Worm (Caenorhabditis elegans) whole organism, L1 larva: Measurements from ENCODE around the gene sms-5.
"Not testable (repeated sequence)": the region's sequence is repeated elsewhere in the genome, so short reads cannot be mapped to it uniquely, and the experiment has no call there.

ENCODE experiments used
- C04F5.9 ChIP-seq: sonication (generic microtip); optimal IDR thresholded peaks from 2 replicates; lab custom pipeline; 2016; ENCODE audit warnings: missing genetic modification characterization, missing compliant biosample characterization
- F16B12.6 ChIP-seq: fragments of 150-350 bp; optimal IDR thresholded peaks from 2 replicates; lab custom pipeline; 2014; ENCODE audit warnings: missing biosample characterization, missing genetic modification characterization
- Y116A8C.19 ChIP-seq: sonication (generic microtip); optimal IDR thresholded peaks from 2 replicates; lab custom pipeline; 2016; ENCODE audit warnings: missing compliant biosample characterization, missing genetic modification characterization, borderline replicate concordance
- ama-1 ChIP-seq: fragments of 150-350 bp; optimal IDR thresholded peaks from 2 replicates; lab custom pipeline; 2014
- blmp-1 ChIP-seq: fragments of 150-350 bp; optimal IDR thresholded peaks from 2 replicates; lab custom pipeline; 2014; ENCODE audit warnings: missing biosample characterization, missing genetic modification characterization
- ceh-90 ChIP-seq: sonication (generic microtip); optimal IDR thresholded peaks from 2 replicates; lab custom pipeline; 2016; ENCODE audit warnings: missing genetic modification characterization, missing compliant biosample characterization
- ces-1 ChIP-seq: fragments of 150-350 bp; optimal IDR thresholded peaks from 2 replicates; lab custom pipeline; 2014; ENCODE audit warnings: missing biosample characterization, missing genetic modification reagents, missing genetic modification characterization
- efl-1 ChIP-seq, 4 experiments: fragments of 150-350 bp; optimal IDR thresholded peaks in 3 of 4; peaks in 1 of 4; 1 replicate in 1 of 4; 2 replicates in 3 of 4; lab custom pipeline; 2014; ENCODE audit warnings: missing biosample characterization in 2 of 4, missing genetic modification characterization in 2 of 4, missing genetic modification reagents in 2 of 4
- efl-3 ChIP-seq: fragments of 200-800 bp; sonication (Bioruptor generic); optimal IDR thresholded peaks from 2 replicates; lab custom pipeline; 2018; ENCODE audit warnings: mild to moderate bottlenecking, missing genetic modification characterization, missing compliant biosample characterization
- egl-13 ChIP-seq: sonication (generic microtip); optimal IDR thresholded peaks from 2 replicates; lab custom pipeline; 2016; ENCODE audit warnings: missing genotype, missing genetic modification reagents, missing genetic modification characterization, missing compliant biosample characterization
- egl-27 ChIP-seq, 2 experiments: fragments of 150-350 bp in 1 of 2; sonication (generic microtip); optimal IDR thresholded peaks; 3 replicates each; lab custom pipeline; 2017 to 2018; ENCODE audit warnings: missing biosample characterization in 2 of 2, missing genetic modification characterization in 2 of 2, missing genetic modification reagents in 2 of 2
- elt-3 ChIP-seq, 6 experiments: fragments of 150-350 bp in 1 of 6; sonication (generic microtip); optimal IDR thresholded peaks; 2 replicates each; lab custom pipeline; 2017 to 2018; ENCODE audit warnings: missing biosample characterization in 6 of 6, missing genetic modification characterization in 6 of 6, inconsistent platforms in 1 of 6
- fkh-8 ChIP-seq: sonication (generic microtip); optimal IDR thresholded peaks from 2 replicates; lab custom pipeline; 2016; ENCODE audit warnings: mild to moderate bottlenecking, missing genetic modification characterization, missing compliant biosample characterization
- hlh-4 ChIP-seq: sonication (generic microtip); optimal IDR thresholded peaks from 2 replicates; lab custom pipeline; 2016; ENCODE audit warnings: mild to moderate bottlenecking, missing genetic modification characterization, missing compliant biosample characterization
- isw-1 ChIP-seq: fragments of 200-800 bp; sonication (Bioruptor generic); IDR thresholded peaks from 2 replicates; pipeline ENCODE4 v1.3.6; 2022; ENCODE audit warnings: missing genetic modification characterization, missing compliant biosample characterization
- lin-13 ChIP-seq: fragments of 150-350 bp; optimal IDR thresholded peaks from 2 replicates; lab custom pipeline; 2014; ENCODE audit warnings: missing biosample characterization, missing genetic modification reagents, missing genetic modification characterization
- lir-3 ChIP-seq: sonication (generic microtip); optimal IDR thresholded peaks from 2 replicates; lab custom pipeline; 2016; ENCODE audit warnings: mild to moderate bottlenecking, missing genetic modification characterization, moderate library complexity, missing compliant biosample characterization; ENCODE audit not compliant: poor library complexity
- lsy-2 ChIP-seq, 2 experiments: fragments of 150-350 bp; optimal IDR thresholded peaks; 2 replicates each; lab custom pipeline; 2014; ENCODE audit warnings: missing biosample characterization in 2 of 2, missing genetic modification characterization in 2 of 2
- mef-2 ChIP-seq: fragments of 150-350 bp; optimal IDR thresholded peaks from 2 replicates; lab custom pipeline; 2014; ENCODE audit warnings: missing biosample characterization, missing genetic modification characterization
- nhr-11 ChIP-seq: fragments of 150-350 bp; optimal IDR thresholded peaks from 2 replicates; lab custom pipeline; 2014; ENCODE audit warnings: missing biosample characterization, missing genetic modification characterization
- nhr-20 ChIP-seq: sonication (generic microtip); optimal IDR thresholded peaks from 2 replicates; lab custom pipeline; 2016; ENCODE audit warnings: mild to moderate bottlenecking, missing genetic modification characterization, missing compliant biosample characterization
- nhr-237 ChIP-seq: fragments of 150-350 bp; optimal IDR thresholded peaks from 2 replicates; lab custom pipeline; 2014; ENCODE audit warnings: missing biosample characterization, missing genetic modification characterization
- nhr-47 ChIP-seq: sonication (generic microtip); optimal IDR thresholded peaks from 2 replicates; lab custom pipeline; 2016; ENCODE audit warnings: mild to moderate bottlenecking, missing genetic modification characterization, moderate library complexity, missing compliant biosample characterization
- nhr-71 ChIP-seq: sonication (generic microtip); optimal IDR thresholded peaks from 2 replicates; lab custom pipeline; 2016; ENCODE audit warnings: mild to moderate bottlenecking, missing genetic modification characterization, moderate library complexity, missing compliant biosample characterization
- nhr-76 ChIP-seq: sonication (generic microtip); optimal IDR thresholded peaks from 2 replicates; lab custom pipeline; 2017; ENCODE audit warnings: missing biosample characterization, missing genetic modification characterization
- nhr-77 ChIP-seq: fragments of 150-350 bp; optimal IDR thresholded peaks from 2 replicates; lab custom pipeline; 2014; ENCODE audit warnings: missing biosample characterization, missing genetic modification characterization
- nhr-85 ChIP-seq: sonication (generic microtip); peaks from one replicate; lab custom pipeline; 2016; ENCODE audit warnings: missing genetic modification characterization, inconsistent platforms, missing compliant biosample characterization
- pax-3 ChIP-seq: fragments of 200-800 bp; sonication (Bioruptor generic); optimal IDR thresholded peaks from 2 replicates; lab custom pipeline; 2018; ENCODE audit warnings: mild to moderate bottlenecking, missing genetic modification characterization, moderate library complexity, missing compliant biosample characterization
- pqm-1 ChIP-seq: sonication (generic microtip); optimal IDR thresholded peaks from 3 replicates; lab custom pipeline; 2017; ENCODE audit warnings: missing biosample characterization, missing genetic modification characterization
- rnt-1 ChIP-seq: sonication (generic microtip); optimal IDR thresholded peaks from 2 replicates; lab custom pipeline; 2016; ENCODE audit warnings: mild to moderate bottlenecking, missing genetic modification characterization, moderate library complexity, missing compliant biosample characterization
- sox-4 ChIP-seq: sonication (generic microtip); optimal IDR thresholded peaks from 2 replicates; lab custom pipeline; 2016; ENCODE audit warnings: missing genetic modification characterization, missing compliant biosample characterization
- sptf-1 ChIP-seq: fragments of 150-350 bp; optimal IDR thresholded peaks from 2 replicates; lab custom pipeline; 2014; ENCODE audit warnings: missing biosample characterization, missing genetic modification characterization
- swsn-7 ChIP-seq: sonication (generic microtip); optimal IDR thresholded peaks from 2 replicates; lab custom pipeline; 2016; ENCODE audit warnings: missing genetic modification characterization, missing compliant biosample characterization
- tbx-2 ChIP-seq: sonication (generic microtip); optimal IDR thresholded peaks from 2 replicates; lab custom pipeline; 2016; ENCODE audit warnings: missing genetic modification characterization, missing compliant biosample characterization
- unc-86 ChIP-seq: sonication (generic microtip); optimal IDR thresholded peaks from 2 replicates; lab custom pipeline; 2016; ENCODE audit warnings: missing genetic modification characterization, missing compliant biosample characterization
- vab-15 ChIP-seq: sonication (generic microtip); optimal IDR thresholded peaks from 2 replicates; lab custom pipeline; 2017; ENCODE audit warnings: missing genotype, mild to moderate bottlenecking, missing genetic modification characterization, missing compliant biosample characterization
- xbp-1 ChIP-seq: sonication (generic microtip); optimal IDR thresholded peaks from 2 replicates; lab custom pipeline; 2016; ENCODE audit warnings: missing genetic modification characterization, missing compliant biosample characterization
- zag-1 ChIP-seq: fragments of 150-350 bp; optimal IDR thresholded peaks from 2 replicates; lab custom pipeline; 2014; ENCODE audit warnings: missing biosample characterization, missing genetic modification characterization
- ztf-11 ChIP-seq, 2 experiments: sonication (generic microtip); optimal IDR thresholded peaks; 2 replicates each; lab custom pipeline; 2016 to 2017; ENCODE audit warnings: missing genetic modification characterization in 2 of 2, missing biosample characterization in 1 of 2, missing compliant biosample characterization in 1 of 2
- ztf-4 ChIP-seq: fragments of 150-350 bp; optimal IDR thresholded peaks from 2 replicates; lab custom pipeline; 2014; ENCODE audit warnings: missing biosample characterization, missing genetic modification characterization

The sms-5 gene

DNA sequence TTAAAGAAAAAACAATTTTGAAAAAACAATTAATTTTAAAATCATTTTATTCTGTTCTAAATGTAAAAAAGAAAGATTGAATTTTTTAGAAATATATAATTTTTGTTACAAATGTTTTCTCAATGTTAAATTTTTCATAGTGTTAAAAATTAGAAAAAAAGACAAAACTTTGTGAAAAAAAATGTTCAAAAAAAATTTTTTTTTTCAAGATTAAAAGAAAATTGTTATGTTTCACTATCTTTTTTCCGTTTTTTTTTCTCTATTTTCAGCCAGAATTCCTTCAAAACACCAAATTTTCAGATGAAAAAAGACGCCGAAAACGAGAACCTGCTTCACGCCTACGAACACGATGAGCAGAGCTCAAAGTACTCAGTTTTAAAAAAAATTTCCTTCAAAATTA, at the start of gene sms-5:
Gene sms-5, plus strand, starts transcription at position 301 of the 400 bp plus-strand sequence.
- TF ChIP-seq unc-86 (tag; lab: Kevin White, UChicago) (no peak), nhr-47 (tag; lab: Kevin White, UChicago) (no peak), lir-3 (tag; lab: Kevin White, UChicago) (no peak)

DNA sequence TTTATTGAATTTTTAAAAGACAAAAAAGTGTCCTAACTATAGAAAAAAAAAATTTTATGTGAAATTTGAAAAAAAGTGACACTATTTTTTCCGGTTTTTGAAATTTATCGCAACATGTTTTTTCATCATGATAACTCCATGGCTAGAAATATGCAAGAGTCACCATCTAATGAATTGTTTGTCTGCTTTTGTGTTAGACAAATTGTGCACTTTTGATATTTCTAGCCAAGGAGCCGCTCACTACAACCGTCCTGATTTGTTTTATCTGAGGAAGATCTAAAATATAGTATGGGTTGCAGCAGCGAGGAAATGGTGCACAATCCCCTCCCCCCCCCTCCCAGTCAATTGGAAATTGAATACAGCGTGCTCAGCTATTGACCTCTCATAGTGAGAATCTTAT, 40.6 kb upstream of the sms-5 start, which contains the start of gene W10D9.1:
Gene W10D9.1, plus strand, starts transcription at position 301 of the 400 bp plus-strand sequence.
- not testable (repeated sequence) for TF ChIP-seq F16B12.6 (tag; lab: Kevin White, UChicago); xbp-1 (tag; lab: Kevin White, UChicago); efl-3 (GFP tag; lab: Kevin White, UChicago)

DNA sequence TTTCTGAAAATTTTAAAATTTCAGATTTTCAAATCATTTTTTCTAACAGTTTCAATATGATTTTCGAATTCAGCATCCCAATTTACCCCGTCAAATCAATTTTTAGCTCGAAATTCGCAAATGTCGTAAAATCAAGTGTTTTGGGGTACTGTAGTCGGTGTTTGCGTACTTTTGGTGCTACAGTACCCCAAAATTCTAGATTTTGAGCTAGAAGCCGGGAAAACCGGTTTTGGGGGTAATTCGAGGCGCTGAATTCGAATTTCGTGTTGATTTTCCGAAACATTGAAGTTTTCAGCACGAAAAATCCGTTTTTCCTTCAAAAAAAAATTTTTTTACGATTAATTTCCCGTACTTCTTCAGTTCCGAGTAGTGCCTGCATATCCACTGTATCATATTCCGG, 38.9 kb upstream of the sms-5 start:
- TF ChIP-seq nhr-85 (tag; lab: Kevin White, UChicago), result no peak
- TF ChIP-seq lsy-2 (tag; optimal IDR thresholded peaks at IDR 0.05; lab: Kevin White, UChicago), result peak; percentile 65 to 83
- peak; percentile 52 for TF ChIP-seq lin-13 (GFP tag; lab: Kevin White, UChicago)

DNA sequence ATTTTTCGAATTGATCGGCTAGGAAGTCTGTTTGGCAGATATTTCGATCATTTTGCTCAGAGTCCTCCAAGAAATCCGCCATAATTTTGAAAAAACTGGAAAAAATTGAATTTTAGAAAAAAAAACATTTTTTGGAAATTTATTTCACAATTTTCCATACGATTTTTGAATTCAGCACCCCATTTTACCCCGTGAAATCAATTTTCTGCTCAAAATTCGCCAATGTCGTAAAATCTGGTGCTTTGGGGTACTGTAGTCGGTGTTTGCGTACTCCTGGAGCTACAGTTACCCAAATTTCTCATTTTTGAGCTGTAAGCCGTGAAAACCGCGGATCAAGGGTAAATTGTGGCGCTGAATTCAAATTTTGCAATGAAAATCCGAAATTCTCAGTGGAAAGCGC, 37.4 kb upstream of the sms-5 start, which contains the start of gene gvd-1:
Gene gvd-1, minus strand, starts transcription at position 101 of the 400 bp plus-strand sequence.
- TF ChIP-seq pax-3 (tag; lab: Kevin White, UChicago) (no peak), elt-3 (tag; optimal IDR thresholded peaks at IDR 0.05; lab: Kevin White, UChicago) (no peak), ztf-11 (tag; optimal IDR thresholded peaks at IDR 0.05; lab: Kevin White, UChicago) (no peak), sptf-1 (tag; lab: Kevin White, UChicago) (no peak), fkh-8 (no peak), pqm-1 (tag; lab: Kevin White, UChicago) (no peak), isw-1 (no peak), swsn-7 (tag; lab: Kevin White, UChicago) (no peak), lsy-2 (tag; optimal IDR thresholded peaks at IDR 0.05; lab: Kevin White, UChicago) (peak in 1 of 2 experiments; percentile 10), nhr-11 (tag; lab: Kevin White, UChicago) (no peak), mef-2 (tag; lab: Kevin White, UChicago) (no peak), tbx-2 (tag; lab: Kevin White, UChicago) (no peak), hlh-4 (tag; lab: Kevin White, UChicago) (no peak), nhr-85 (tag; lab: Kevin White, UChicago) (peak; percentile 63)

DNA sequence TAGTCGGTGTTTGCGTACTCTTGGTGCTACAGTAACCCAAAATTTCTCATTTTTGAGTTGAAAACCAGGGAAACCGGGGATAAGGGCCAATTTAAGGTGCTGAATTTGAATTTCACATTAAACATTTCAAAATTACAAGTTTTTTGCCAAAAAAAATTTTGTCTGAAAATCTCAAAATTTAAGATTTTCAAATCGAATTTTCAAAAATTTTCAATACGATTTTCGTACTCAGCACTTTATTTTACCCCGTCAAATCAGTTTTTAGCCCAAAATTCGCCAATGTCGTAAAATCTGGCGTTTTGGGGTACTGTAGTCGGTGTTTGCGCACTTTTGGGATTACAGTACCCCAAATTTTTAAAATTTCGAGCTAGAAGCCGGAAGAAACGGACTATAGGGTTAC, 34.4 kb upstream of the sms-5 start, which contains the start of gene W10D9.3:
Gene W10D9.3, minus strand, starts transcription at position 101 of the 400 bp plus-strand sequence.
- TF ChIP-seq egl-27 (tag; optimal IDR thresholded peaks at IDR 0.05; lab: Kevin White, UChicago) (no peak), lir-3 (tag; lab: Kevin White, UChicago) (no peak), ces-1 (GFP tag; lab: Kevin White, UChicago) (no peak), isw-1 (no peak), nhr-71 (tag; lab: Kevin White, UChicago) (no peak), nhr-76 (tag; lab: Kevin White, UChicago) (no peak), efl-3 (GFP tag; lab: Kevin White, UChicago) (no peak), egl-13 (tag; lab: Kevin White, UChicago) (no peak)
- TF ChIP-seq, all 84 proteins: peak for 0

DNA sequence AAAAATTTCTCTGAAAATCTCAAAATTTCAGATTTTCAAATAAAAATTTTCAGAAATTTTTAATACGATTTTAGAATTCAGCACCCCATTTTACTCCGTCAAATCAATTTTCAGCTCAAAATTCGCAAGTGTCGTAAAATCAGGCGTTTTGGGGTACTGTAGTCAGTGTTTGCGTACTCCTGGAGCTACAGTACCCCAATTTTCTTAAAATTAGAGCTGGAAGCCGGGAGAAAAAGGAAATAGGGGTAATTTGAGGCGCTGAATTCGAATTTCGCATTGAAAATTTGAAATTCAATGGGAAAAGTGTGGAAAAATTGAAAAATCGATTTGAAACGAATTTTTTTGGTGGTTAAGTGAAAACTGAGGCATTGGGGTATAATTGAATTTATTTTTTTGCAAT, 33.9 kb upstream of the sms-5 start:
- TF ChIP-seq lsy-2 (tag; optimal IDR thresholded peaks at IDR 0.05; lab: Kevin White, UChicago) (peak; percentile 21 to 69), efl-1 (optimal IDR thresholded peaks at IDR 0.05; lab: Kevin White, UChicago) (no peak), efl-1 (GFP tag; optimal IDR thresholded peaks at IDR 0.05 in 1 of 2; lab: Kevin White, UChicago) (peak in 1 of 2 experiments; percentile 65), nhr-47 (tag; lab: Kevin White, UChicago) (no peak)

DNA sequence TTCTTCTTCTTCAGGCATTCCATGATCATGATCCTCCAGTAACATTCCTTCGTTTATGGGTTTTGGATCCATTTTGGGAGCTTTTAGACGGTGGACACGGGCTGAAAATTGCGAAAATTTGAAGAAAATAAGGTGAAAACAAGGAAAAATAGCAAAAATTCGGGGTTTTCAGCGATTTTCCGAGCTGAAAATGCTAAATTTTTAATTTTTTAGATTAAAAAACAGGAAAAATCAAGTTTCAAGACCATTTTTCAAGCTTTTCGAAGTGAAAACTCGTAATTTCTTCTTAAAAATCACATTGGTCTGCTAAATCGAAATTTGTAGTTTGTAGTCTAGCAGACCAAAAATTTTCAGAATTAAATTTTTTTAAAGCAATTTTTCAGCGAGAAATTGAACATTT, 28.0 kb upstream of the sms-5 start, which contains the start of gene nfyb-1:
Gene nfyb-1, minus strand, starts transcription at position 101 of the 400 bp plus-strand sequence.
- TF ChIP-seq ceh-90 (tag; lab: Kevin White, UChicago), result no peak
- TF ChIP-seq blmp-1 (tag; lab: Kevin White, UChicago), result no peak
- no peak for TF ChIP-seq ama-1
- no peak for TF ChIP-seq nhr-237 (tag; lab: Kevin White, UChicago)
- no peak for TF ChIP-seq C04F5.9 (tag; lab: Kevin White, UChicago)
- TF ChIP-seq elt-3 (tag; optimal IDR thresholded peaks at IDR 0.05; lab: Kevin White, UChicago), result no peak
- no peak for TF ChIP-seq egl-13 (tag; lab: Kevin White, UChicago)
- TF ChIP-seq ztf-4 (tag; lab: Kevin White, UChicago), result no peak
- TF ChIP-seq sox-4 (tag; lab: Kevin White, UChicago), result no peak
- no peak for TF ChIP-seq zag-1 (tag; lab: Kevin White, UChicago)
- no peak for TF ChIP-seq nhr-20
- no peak for TF ChIP-seq Y116A8C.19 (tag; lab: Kevin White, UChicago)
- TF ChIP-seq pax-3 (tag; lab: Kevin White, UChicago), result no peak
- TF ChIP-seq nhr-77 (tag; lab: Kevin White, UChicago), result no peak
- no peak for TF ChIP-seq nhr-47 (tag; lab: Kevin White, UChicago)
- TF ChIP-seq vab-15 (tag; lab: Kevin White, UChicago), result no peak
- no peak for TF ChIP-seq rnt-1
